Worm (Caenorhabditis elegans) whole organism, young adult: Measurements from ENCODE around the gene K07C11.8.

Experiments
- B0261.1 ChIP-seq: sonication (generic microtip); optimal IDR thresholded peaks from 2 replicates; lab custom pipeline; 2016; ENCODE audit warnings: mild to moderate bottlenecking, missing genetic modification characterization, moderate library complexity, missing compliant biosample characterization
- D2030.7 ChIP-seq: fragments of 200-800 bp; sonication (Bioruptor generic); IDR thresholded peaks from 2 replicates; pipeline ENCODE4 v1.3.6; 2022; ENCODE audit warnings: missing genetic modification reagents, missing genetic modification characterization, missing compliant biosample characterization
- F22D6.2 ChIP-seq: sonication (generic microtip); optimal IDR thresholded peaks from 2 replicates; lab custom pipeline; 2016; ENCODE audit warnings: mild to moderate bottlenecking, missing genetic modification characterization, missing compliant biosample characterization
- F33H1.4 ChIP-seq: fragments of 200-800 bp; sonication (Bioruptor generic); IDR thresholded peaks from 2 replicates; pipeline ENCODE4 v1.3.6; 2022; ENCODE audit warnings: missing genetic modification reagents, missing genetic modification characterization, missing compliant biosample characterization
- F39B2.1 ChIP-seq: fragments of 200-800 bp; sonication (Bioruptor generic); IDR thresholded peaks from 2 replicates; pipeline ENCODE4 v1.3.6; 2022; ENCODE audit warnings: missing genetic modification reagents, missing genetic modification characterization, missing compliant biosample characterization
- F49E8.2 ChIP-seq: sonication (generic microtip); optimal IDR thresholded peaks from 3 replicates; lab custom pipeline; 2017; ENCODE audit warnings: missing genetic modification characterization, mild to moderate bottlenecking, missing compliant biosample characterization, antibody characterized with exemption, moderate library complexity; ENCODE audit not compliant: insufficient read depth
- T07F8.4 ChIP-seq: sonication (generic microtip); optimal IDR thresholded peaks from 2 replicates; lab custom pipeline; 2016; ENCODE audit warnings: mild to moderate bottlenecking, missing genetic modification characterization, moderate library complexity, missing compliant biosample characterization
- T26A5.8 ChIP-seq: sonication (generic microtip); optimal IDR thresholded peaks from 2 replicates; lab custom pipeline; 2016; ENCODE audit warnings: missing genetic modification characterization, missing compliant biosample characterization
- Y53G8AR.9 ChIP-seq: fragments of 200-800 bp; sonication (Bioruptor generic); conservative IDR thresholded peaks from 2 replicates; pipeline ENCODE4 v1.3.6; 2022; ENCODE audit warnings: missing genetic modification reagents, missing genetic modification characterization, missing compliant biosample characterization
- Y95B8A.8 ChIP-seq: fragments of 200-800 bp; sonication (Bioruptor generic); IDR thresholded peaks from 2 replicates; pipeline ENCODE4 v1.3.6; 2022; ENCODE audit warnings: missing genetic modification reagents, missing genetic modification characterization, missing compliant biosample characterization
- ZK185.1 ChIP-seq: sonication (generic microtip); optimal IDR thresholded peaks from 2 replicates; lab custom pipeline; 2016; ENCODE audit warnings: mild to moderate bottlenecking, missing genetic modification characterization, missing compliant biosample characterization; ENCODE audit not compliant: poor library complexity, severe bottlenecking
- aptf-2 ChIP-seq: fragments of 200-800 bp; sonication (Bioruptor generic); conservative IDR thresholded peaks from 2 replicates; pipeline ENCODE4 v1.3.6; 2022; ENCODE audit warnings: missing genetic modification reagents, missing genetic modification characterization, missing compliant biosample characterization
- attf-5 ChIP-seq: fragments of 200-800 bp; sonication (Bioruptor generic); optimal IDR thresholded peaks from 2 replicates; lab custom pipeline; 2018; ENCODE audit warnings: mild to moderate bottlenecking, missing genetic modification characterization, missing compliant biosample characterization
- attf-6 ChIP-seq: fragments of 200-800 bp; sonication (Bioruptor generic); IDR thresholded peaks from 2 replicates; pipeline ENCODE4 v1.3.6; 2022; ENCODE audit warnings: missing genetic modification reagents, missing genetic modification characterization, missing compliant biosample characterization
- ceh-100 ChIP-seq: fragments of 200-800 bp; sonication (Bioruptor generic); IDR thresholded peaks from 2 replicates; pipeline ENCODE4 v1.3.6; 2022; ENCODE audit warnings: missing genetic modification reagents, missing genetic modification characterization, missing compliant biosample characterization
- ceh-40 ChIP-seq: fragments of 200-800 bp; sonication (Bioruptor generic); IDR thresholded peaks from 2 replicates; pipeline ENCODE4 v1.3.6; 2022; ENCODE audit warnings: missing genetic modification characterization, missing compliant biosample characterization
- ceh-58 ChIP-seq: fragments of 200-800 bp; sonication (Bioruptor generic); IDR thresholded peaks from 2 replicates; pipeline ENCODE4 v1.3.6; 2022; ENCODE audit warnings: missing genetic modification characterization, missing compliant biosample characterization
- ceh-79 ChIP-seq: sonication (generic microtip); optimal IDR thresholded peaks from 2 replicates; lab custom pipeline; 2017; ENCODE audit warnings: mild to moderate bottlenecking, missing genetic modification characterization, missing compliant biosample characterization
- chd-7 ChIP-seq: sonication (generic microtip); optimal IDR thresholded peaks from 2 replicates; lab custom pipeline; 2016; ENCODE audit warnings: mild to moderate bottlenecking, missing genetic modification characterization, moderate library complexity, missing compliant biosample characterization
- die-1 ChIP-seq: sonication (generic microtip); optimal IDR thresholded peaks from 2 replicates; lab custom pipeline; 2016; ENCODE audit warnings: missing genotype, mild to moderate bottlenecking, missing genetic modification characterization, missing compliant biosample characterization
- dox-1 ChIP-seq: fragments of 200-800 bp; sonication (Bioruptor generic); IDR thresholded peaks from 2 replicates; pipeline ENCODE4 v1.3.6; 2022; ENCODE audit warnings: missing genetic modification reagents, missing genetic modification characterization, missing compliant biosample characterization
- dpff-1 ChIP-seq: sonication (generic microtip); optimal IDR thresholded peaks from 2 replicates; lab custom pipeline; 2017; ENCODE audit warnings: mild to moderate bottlenecking, missing genetic modification characterization, missing compliant biosample characterization
- efl-1 ChIP-seq: fragments of 150-350 bp; optimal IDR thresholded peaks from 2 replicates; lab custom pipeline; 2014; ENCODE audit warnings: missing biosample characterization, missing genetic modification reagents, missing genetic modification characterization
- egl-18 ChIP-seq: fragments of 200-800 bp; sonication (Bioruptor generic); IDR thresholded peaks from 2 replicates; pipeline ENCODE4 v1.3.6; 2022; ENCODE audit warnings: missing genetic modification reagents, missing genetic modification characterization, missing compliant biosample characterization
- hmg-20 ChIP-seq: fragments of 200-800 bp; sonication (Bioruptor generic); IDR thresholded peaks from 2 replicates; pipeline ENCODE4 v1.3.6; 2022; ENCODE audit warnings: missing genetic modification reagents, missing genetic modification characterization, missing compliant biosample characterization
- lag-1 ChIP-seq: fragments of 200-800 bp; sonication (Bioruptor generic); IDR thresholded peaks from 2 replicates; pipeline ENCODE4 v1.3.6; 2022; ENCODE audit warnings: missing genetic modification reagents, missing genetic modification characterization, missing compliant biosample characterization
- let-607 ChIP-seq, 2 experiments: fragments of 200-800 bp in 1 of 2; sonication (Bioruptor generic) in 1 of 2; sonication (generic microtip) in 1 of 2; optimal IDR thresholded peaks; 2 replicates each; lab custom pipeline; 2016 to 2018; ENCODE audit warnings: mild to moderate bottlenecking in 2 of 2, missing compliant biosample characterization in 2 of 2, missing genetic modification characterization in 2 of 2, moderate library complexity in 2 of 2, missing genotype in 1 of 2
- lin-26 ChIP-seq: fragments of 200-800 bp; sonication (Bioruptor generic); IDR thresholded peaks from 2 replicates; pipeline ENCODE4 v1.3.6; 2022; ENCODE audit warnings: missing genetic modification reagents, missing genetic modification characterization, missing compliant biosample characterization
- lin-35 ChIP-seq, 3 experiments: fragments of 150-350 bp in 2 of 3; sonication (generic microtip) in 1 of 3; optimal IDR thresholded peaks; 2 replicates each; lab custom pipeline; 2014 to 2018; ENCODE audit warnings: missing biosample characterization in 3 of 3, missing genetic modification characterization in 3 of 3, missing genetic modification reagents in 3 of 3
- madf-10 ChIP-seq: sonication (generic microtip); optimal IDR thresholded peaks from 2 replicates; lab custom pipeline; 2016; ENCODE audit warnings: mild to moderate bottlenecking, missing genetic modification characterization, missing compliant biosample characterization
- madf-6 ChIP-seq: fragments of 200-800 bp; sonication (Bioruptor generic); IDR thresholded peaks from 2 replicates; pipeline ENCODE4 v1.3.6; 2022; ENCODE audit warnings: missing genetic modification reagents, missing genetic modification characterization, missing compliant biosample characterization
- mcd-1 ChIP-seq: fragments of 200-800 bp; sonication (Bioruptor generic); IDR thresholded peaks from 2 replicates; pipeline ENCODE4 v1.3.6; 2022; ENCODE audit warnings: missing genetic modification reagents, missing genetic modification characterization, missing compliant biosample characterization
- mel-28 ChIP-seq: sonication (generic microtip); optimal IDR thresholded peaks from 2 replicates; lab custom pipeline; 2016; ENCODE audit warnings: borderline replicate concordance, mild to moderate bottlenecking, missing genetic modification characterization, missing compliant biosample characterization
- nfya-1 ChIP-seq: sonication (generic microtip); optimal IDR thresholded peaks from 2 replicates; lab custom pipeline; 2017; ENCODE audit warnings: antibody characterized with exemption, missing compliant biosample characterization, missing genetic modification characterization, borderline replicate concordance; ENCODE audit not compliant: insufficient read depth
- nfyb-1 ChIP-seq: fragments of 200-800 bp; sonication (Bioruptor generic); IDR thresholded peaks from 2 replicates; pipeline ENCODE4 v1.3.6; 2022; ENCODE audit warnings: missing genetic modification reagents, missing genetic modification characterization, missing compliant biosample characterization
- nhr-120 ChIP-seq: fragments of 200-800 bp; sonication (Bioruptor generic); IDR thresholded peaks from 2 replicates; pipeline ENCODE4 v1.3.6; 2022; ENCODE audit warnings: missing genetic modification characterization, missing compliant biosample characterization
- rpc-1 ChIP-seq, 2 experiments: fragments of 150-350 bp in 1 of 2; sonication (generic microtip) in 1 of 2; optimal IDR thresholded peaks; 2 replicates each; lab custom pipeline; 2014 to 2018; ENCODE audit warnings: missing biosample characterization in 1 of 2, missing genetic modification characterization in 1 of 2, missing genetic modification reagents in 1 of 2, missing genotype in 1 of 2
- sea-2 ChIP-seq: fragments of 200-800 bp; sonication (Bioruptor generic); IDR thresholded peaks from 2 replicates; pipeline ENCODE4 v1.3.6; 2022; ENCODE audit warnings: missing genetic modification characterization, missing compliant biosample characterization
- snpc-1.1 ChIP-seq: sonication (generic microtip); optimal IDR thresholded peaks from 2 replicates; lab custom pipeline; 2017; ENCODE audit warnings: missing genetic modification characterization, mild to moderate bottlenecking, missing compliant biosample characterization, antibody characterized with exemption, moderate library complexity, missing genotype, missing genetic modification reagents; ENCODE audit not compliant: insufficient read depth
- snpc-4 ChIP-seq, 5 experiments: fragments of 150-350 bp in 1 of 5; sonication (generic microtip) in 4 of 5; optimal IDR thresholded peaks; 2 replicates each; lab custom pipeline; 2014 to 2018; ENCODE audit warnings: missing genetic modification characterization in 5 of 5, missing biosample characterization in 3 of 5, antibody characterized with exemption in 2 of 5, mild to moderate bottlenecking in 2 of 5, missing compliant biosample characterization in 2 of 5, missing genotype in 2 of 5, moderate library complexity in 2 of 5, missing genetic modification reagents in 1 of 5
- tbx-9 ChIP-seq: sonication (generic microtip); optimal IDR thresholded peaks from 2 replicates; lab custom pipeline; 2016; ENCODE audit warnings: borderline replicate concordance, missing genetic modification characterization, inconsistent platforms, missing compliant biosample characterization
- xnd-1 ChIP-seq: sonication (generic microtip); optimal IDR thresholded peaks from 2 replicates; lab custom pipeline; 2016; ENCODE audit warnings: missing genotype, missing genetic modification reagents, missing genetic modification characterization, missing compliant biosample characterization
- zim-3 ChIP-seq: sonication (generic microtip); optimal IDR thresholded peaks from 2 replicates; lab custom pipeline; 2017; ENCODE audit warnings: mild to moderate bottlenecking, missing genetic modification characterization, moderate library complexity, missing compliant biosample characterization
- ztf-18 ChIP-seq: sonication (generic microtip); optimal IDR thresholded peaks from 2 replicates; lab custom pipeline; 2016; ENCODE audit warnings: missing genotype, mild to moderate bottlenecking, missing genetic modification characterization, missing compliant biosample characterization
- ztf-25 ChIP-seq: fragments of 200-800 bp; sonication (Bioruptor generic); IDR thresholded peaks from 2 replicates; pipeline ENCODE4 v1.3.6; 2022; ENCODE audit warnings: missing genetic modification reagents, missing genetic modification characterization, missing compliant biosample characterization

The K07C11.8 gene

ce11 chrV:8235331-8235730 is 17.6 kb upstream of the K07C11.8 start (continued):
- TF ChIP-seq sea-2 (no peak), mcd-1 (GFP tag; lab: Robert Waterston, UW) (no peak), snpc-1.1 (peak; percentile 14), attf-6 (GFP tag; lab: Robert Waterston, UW) (0 out of 2 replicates have a peak, but pooled peaks have one; percentile 29), die-1 (tag; lab: Kevin White, UChicago) (peak; percentile 63), zim-3 (no peak)

- TF ChIP-seq F33H1.4 (GFP tag; lab: Robert Waterston, UW) (no peak), lin-26 (GFP tag; lab: Robert Waterston, UW) (peak; percentile 74), mel-28 (tag; lab: Kevin White, UChicago) (no peak), lin-35 (GFP tag; optimal IDR thresholded peaks at IDR 0.05; lab: Kevin White, UChicago) (no peak), egl-18 (GFP tag; lab: Robert Waterston, UW) (no peak), efl-1 (GFP tag; lab: Kevin White, UChicago) (no peak), nhr-120 (GFP tag; lab: Robert Waterston, UW) (no peak), ztf-18 (tag; lab: Kevin White, UChicago) (peak; percentile 26), lag-1 (GFP tag; lab: Robert Waterston, UW) (no peak), chd-7 (tag; lab: Kevin White, UChicago) (no peak), dox-1 (GFP tag; lab: Robert Waterston, UW) (peak; percentile 62; the same call in 1 of the 2 replicates), attf-5 (GFP tag; lab: Kevin White, UChicago) (no peak), zim-3 (peak; percentile 33), F39B2.1 (no peak), ceh-58 (GFP tag; lab: Robert Waterston, UW) (no peak), hmg-20 (GFP tag; lab: Robert Waterston, UW) (no peak), madf-10 (tag; lab: Kevin White, UChicago) (no peak), madf-6 (peak; percentile 53; the same call in 1 of the 2 replicates), ceh-40 (GFP tag; lab: Robert Waterston, UW) (0 out of 2 replicates have a peak, but pooled peaks have one; percentile 41), nfya-1 (tag; lab: Kevin White, UChicago) (no peak), mcd-1 (GFP tag; lab: Robert Waterston, UW) (0 out of 2 replicates have a peak, but pooled peaks have one; percentile 25), aptf-2 (GFP tag; lab: Robert Waterston, UW) (no peak), ceh-79 (tag; lab: Kevin White, UChicago) (no peak), D2030.7 (GFP tag; lab: Robert Waterston, UW) (no peak), tbx-9 (tag; lab: Kevin White, UChicago) (no peak), F22D6.2 (tag; lab: Kevin White, UChicago) (no peak), ztf-25 (GFP tag; lab: Robert Waterston, UW) (0 out of 2 replicates have a peak, but pooled peaks have one; percentile 46), T26A5.8 (tag; lab: Kevin White, UChicago) (no peak), nfyb-1 (no peak), xnd-1 (no peak), attf-6 (GFP tag; lab: Robert Waterston, UW) (peak; percentile 59; the same call in 1 of the 2 replicates), Y53G8AR.9 (GFP tag; lab: Robert Waterston, UW) (no peak), rpc-1 (optimal IDR thresholded peaks at IDR 0.05; lab: Kevin White, UChicago) (peak; percentile 59), rpc-1 (tag; optimal IDR thresholded peaks at IDR 0.05; lab: Kevin White, UChicago) (peak; percentile 79), dpff-1 (tag; lab: Kevin White, UChicago) (no peak), snpc-4 (GFP tag; optimal IDR thresholded peaks at IDR 0.05; lab: Kevin White, UChicago) (peak; percentile 41), snpc-4 (tag; optimal IDR thresholded peaks at IDR 0.05; lab: Kevin White, UChicago) (peak; percentile 68 to 92 (median 80)), Y95B8A.8 (no peak), ZK185.1 (tag; lab: Kevin White, UChicago) (peak; percentile 65), let-607 (tag; optimal IDR thresholded peaks at IDR 0.05; lab: Kevin White, UChicago) (no peak), T07F8.4 (tag; lab: Kevin White, UChicago) (no peak), ceh-100 (GFP tag; lab: Robert Waterston, UW) (peak; percentile 12; the same call in 1 of the 2 replicates), B0261.1 (tag; lab: Kevin White, UChicago) (peak; percentile 69), F49E8.2 (no peak)
These were observed 12.4 kb upstream of the K07C11.8 start for ce11 chrV:8230056-8230455.
